Worm (Caenorhabditis elegans) whole organism, L1 larva: Measurements from ENCODE around the gene ifo-1.

Experiments used
- aly-2 ChIP-seq: fragments of 150-350 bp; optimal IDR thresholded peaks from 2 replicates; lab custom pipeline; 2014; ENCODE audit warnings: missing biosample characterization, missing genetic modification characterization
- ama-1 ChIP-seq: fragments of 150-350 bp; optimal IDR thresholded peaks from 2 replicates; lab custom pipeline; 2014
- elt-3 ChIP-seq, 6 experiments: fragments of 150-350 bp in 1 of 6; sonication (generic microtip); optimal IDR thresholded peaks; 2 replicates each; lab custom pipeline; 2017 to 2018; ENCODE audit warnings: missing biosample characterization in 6 of 6, missing genetic modification characterization in 6 of 6, inconsistent platforms in 1 of 6
- lin-35 ChIP-seq, 2 experiments: fragments of 150-350 bp; optimal IDR thresholded peaks; 2 replicates each; lab custom pipeline; 2014; ENCODE audit warnings: missing biosample characterization in 2 of 2, missing genetic modification characterization in 2 of 2, missing genetic modification reagents in 2 of 2
- lir-3 ChIP-seq: sonication (generic microtip); optimal IDR thresholded peaks from 2 replicates; lab custom pipeline; 2016; ENCODE audit warnings: mild to moderate bottlenecking, missing genetic modification characterization, moderate library complexity, missing compliant biosample characterization; ENCODE audit not compliant: poor library complexity
- nhr-11 ChIP-seq: fragments of 150-350 bp; optimal IDR thresholded peaks from 2 replicates; lab custom pipeline; 2014; ENCODE audit warnings: missing biosample characterization, missing genetic modification characterization
- nhr-12 ChIP-seq: sonication (generic microtip); optimal IDR thresholded peaks from 2 replicates; lab custom pipeline; 2017; ENCODE audit warnings: missing biosample characterization, missing genetic modification characterization
- skn-1 ChIP-seq: fragments of 150-350 bp; optimal IDR thresholded peaks from 2 replicates; lab custom pipeline; 2014; ENCODE audit warnings: missing biosample characterization, missing genetic modification characterization
- ztf-11 ChIP-seq, 2 experiments: sonication (generic microtip); optimal IDR thresholded peaks; 2 replicates each; lab custom pipeline; 2016 to 2017; ENCODE audit warnings: missing genetic modification characterization in 2 of 2, missing biosample characterization in 1 of 2, missing compliant biosample characterization in 1 of 2

ce11 chrIV:7274969-7275548 lies 51.4 kb downstream of the ifo-1 start:
- no peak for TF ChIP-seq lin-35 (GFP tag; optimal IDR thresholded peaks at IDR 0.05; lab: Kevin White, UChicago)
- no peak for TF ChIP-seq aly-2
- no peak for TF ChIP-seq skn-1 (tag; lab: Kevin White, UChicago)
- no peak for TF ChIP-seq ama-1
- no peak for TF ChIP-seq nhr-11 (tag; lab: Kevin White, UChicago)
- no peak for TF ChIP-seq elt-3 (tag; optimal IDR thresholded peaks at IDR 0.05; lab: Kevin White, UChicago)
- TF ChIP-seq lir-3 (tag; lab: Kevin White, UChicago) = no peak
- no peak for TF ChIP-seq ztf-11 (tag; optimal IDR thresholded peaks at IDR 0.05; lab: Kevin White, UChicago)
- TF ChIP-seq nhr-12 (tag; lab: Kevin White, UChicago) = no peak
